Fruit fly (Drosophila melanogaster): ENCODE data around the gene CG5708.

- TF ChIP-seq slbo (GFP tag; IDR thresholded peaks at IDR 0.05) (no peak), CG18764 (GFP tag; optimal IDR thresholded peaks at IDR 0.05) (no peak), Six4 (GFP tag; optimal IDR thresholded peaks at IDR 0.05) (no peak), CG10366 (GFP tag; IDR thresholded peaks at IDR 0.05) (no peak), Camta (GFP tag; optimal IDR thresholded peaks at IDR 0.05) (no peak), Poxn (GFP tag; IDR thresholded peaks at IDR 0.05) (no peak), CG2116 (GFP tag; optimal IDR thresholded peaks at IDR 0.05) (no peak), CG10979 (tag; optimal IDR thresholded peaks at IDR 0.05) (no peak), amos (GFP tag; IDR thresholded peaks at IDR 0.05; ENCODE audit: partially characterized antibody) (no peak), CG32532 (GFP tag; IDR thresholded peaks at IDR 0.05) (no peak)
Observed at dm6 chr2L:10263343-10263744, 36.7 kb upstream of the CG5708 start, which contains the start of gene Rsf1.

All from whole organism, embryonic.